Worm (Caenorhabditis elegans): ENCODE measurements around the gene clec-204.
A peak's percentile ranks its signal among the peaks of the same experiment; 100 is the strongest.

The clec-204 gene

ce11 chrV:1774874-1775589 is 18.1 kb downstream of the clec-204 start, which contains the start of gene F36H9.7:
Gene F36H9.7 (minus strand): TSS chrV:1774924.
- no peak for TF ChIP-seq nhr-20 (tag; optimal IDR thresholded peaks at IDR 0.05)
- no peak for TF ChIP-seq ztf-11 (tag; optimal IDR thresholded peaks at IDR 0.05)
- peak; percentile 36 for TF ChIP-seq lin-14 (GFP tag; optimal IDR thresholded peaks at IDR 0.05)
- no peak for TF ChIP-seq lin-15B (tag; optimal IDR thresholded peaks at IDR 0.05)
- TF ChIP-seq ceh-90 (tag; optimal IDR thresholded peaks at IDR 0.05), result no peak

- TF ChIP-seq blmp-1 (tag; optimal IDR thresholded peaks at IDR 0.05) (peak; percentile 20), ztf-4 (tag; optimal IDR thresholded peaks at IDR 0.05) (no peak)
Measured at ce11 chrV:1779136-1779535, 22.2 kb downstream of the clec-204 start, which contains the start of gene F36H9.4. Gene F36H9.4 (minus strand): TSS chrV:1779236.

- TF ChIP-seq mep-1 (tag; optimal IDR thresholded peaks at IDR 0.05) (no peak), hlh-4 (tag; optimal IDR thresholded peaks at IDR 0.05) (no peak), lin-15B (tag; optimal IDR thresholded peaks at IDR 0.05) (no peak), ztf-4 (tag; optimal IDR thresholded peaks at IDR 0.05) (no peak), nhr-90 (tag; optimal IDR thresholded peaks at IDR 0.05; ENCODE audit: poor library complexity) (no peak)
Measured at ce11 chrV:1779994-1780393, 23.0 kb downstream of the clec-204 start.

ce11 chrV:1781922-1782321 is 25.0 kb downstream of the clec-204 start, which contains the start of gene F36H9.5:
Gene F36H9.5 (minus strand): TSS chrV:1782022.
- TF ChIP-seq nhr-84 (tag; optimal IDR thresholded peaks at IDR 0.05) (no peak), ets-5 (GFP tag; IDR thresholded peaks at IDR 0.05) (no peak), ztf-4 (tag; optimal IDR thresholded peaks at IDR 0.05) (no peak), grh-1 (GFP tag; IDR thresholded peaks at IDR 0.05) (no peak), nhr-90 (tag; optimal IDR thresholded peaks at IDR 0.05; ENCODE audit: poor library complexity) (no peak), elt-2 (tag; optimal IDR thresholded peaks at IDR 0.05) (no peak), rnt-1 (tag; optimal IDR thresholded peaks at IDR 0.05) (no peak), alr-1 (tag; optimal IDR thresholded peaks at IDR 0.05; ENCODE audit: borderline replicate concordance) (no peak), C16A3.4 (tag; optimal IDR thresholded peaks at IDR 0.05) (no peak), ceh-8 (GFP tag; optimal IDR thresholded peaks at IDR 0.05) (no peak)

- TF ChIP-seq tlp-1 (tag; optimal IDR thresholded peaks at IDR 0.05) (no peak), lin-35 (GFP tag; optimal IDR thresholded peaks at IDR 0.05) (no peak), unc-62 (GFP tag; optimal IDR thresholded peaks at IDR 0.05) (no peak), fkh-10 (GFP tag; optimal IDR thresholded peaks at IDR 0.05) (no peak), mab-9 (GFP tag; IDR thresholded peaks at IDR 0.05) (no peak)
Measured at ce11 chrV:1788157-1788556, 31.2 kb downstream of the clec-204 start, which contains the start of gene F36H9.2. Gene F36H9.2 (plus strand): TSS chrV:1788457.

ce11 chrV:1789495-1789894 is 32.5 kb downstream of the clec-204 start:
- TF ChIP-seq Y116A8C.19 (tag; optimal IDR thresholded peaks at IDR 0.05; ENCODE audit: borderline replicate concordance) (no peak), mab-9 (GFP tag; IDR thresholded peaks at IDR 0.05) (no peak), dpl-1 (GFP tag; optimal IDR thresholded peaks at IDR 0.05) (no peak), efl-3 (GFP tag; optimal IDR thresholded peaks at IDR 0.05) (no peak), unc-62 (GFP tag; optimal IDR thresholded peaks at IDR 0.05) (no peak), nhr-28 (tag; optimal IDR thresholded peaks at IDR 0.05) (no peak), dsc-1 (tag; optimal IDR thresholded peaks at IDR 0.05) (no peak), elt-3 (tag; optimal IDR thresholded peaks at IDR 0.05) (no peak), nhr-20 (tag; optimal IDR thresholded peaks at IDR 0.05) (no peak), lin-14 (GFP tag; optimal IDR thresholded peaks at IDR 0.05) (no peak), lir-3 (tag; optimal IDR thresholded peaks at IDR 0.05; ENCODE audit: poor library complexity) (no peak), lin-39 (tag; optimal IDR thresholded peaks at IDR 0.05) (no peak), nhr-85 (tag) (peak; percentile 36), blmp-1 (tag; optimal IDR thresholded peaks at IDR 0.05) (peak; percentile 75), mdl-1 (tag; optimal IDR thresholded peaks at IDR 0.05) (peak in 1 of 2 experiments; percentile 10), ztf-11 (tag; optimal IDR thresholded peaks at IDR 0.05) (no peak), jun-1 (tag; optimal IDR thresholded peaks at IDR 0.05) (peak; percentile 14), egl-13 (tag; optimal IDR thresholded peaks at IDR 0.05) (no peak), isw-1 (GFP tag; IDR thresholded peaks at IDR 0.05) (no peak), nhr-71 (tag; optimal IDR thresholded peaks at IDR 0.05) (no peak), ces-1 (GFP tag; optimal IDR thresholded peaks at IDR 0.05) (no peak)
